Fruit fly (Drosophila melanogaster) whole organism, embryonic: ENCODE measurements around the gene CG32040.

Source experiments
- Atf3 ChIP-seq: fragments of 200-800 bp; sonication (Bioruptor generic); optimal IDR thresholded peaks from 3 replicates; lab custom pipeline; 2016; ENCODE audit warnings: missing biosample characterization, missing genetic modification characterization
- Blimp-1 ChIP-seq: fragments of 200-800 bp; sonication (Bioruptor generic); optimal IDR thresholded peaks from 3 replicates; lab custom pipeline; 2018; ENCODE audit warnings: missing biosample characterization, missing genetic modification characterization, mild to moderate bottlenecking, moderate library complexity, missing genetic modification reagents
- CG10267 ChIP-seq: fragments of 200-800 bp; sonication (Bioruptor generic); optimal IDR thresholded peaks from 2 replicates; lab custom pipeline; 2018; ENCODE audit warnings: missing biosample characterization, mild to moderate bottlenecking, missing genetic modification characterization, moderate library complexity
- CG10431 ChIP-seq: fragments of 200-800 bp; sonication (Bioruptor generic); optimal IDR thresholded peaks from 3 replicates; lab custom pipeline; 2018; ENCODE audit warnings: missing biosample characterization, mild to moderate bottlenecking, missing genetic modification characterization
- CG1233 ChIP-seq: fragments of 200-800 bp; sonication (Bioruptor generic); optimal IDR thresholded peaks from 4 replicates; lab custom pipeline; 2018; ENCODE audit warnings: missing biosample characterization, mild to moderate bottlenecking, missing genetic modification characterization
- CG13894 ChIP-seq: fragments of 200-800 bp; sonication (Bioruptor generic); optimal IDR thresholded peaks from 3 replicates; lab custom pipeline; 2018; ENCODE audit warnings: missing biosample characterization, mild to moderate bottlenecking, missing genetic modification characterization, moderate library complexity
- CG14710 ChIP-seq: fragments of 200-800 bp; sonication (Bioruptor generic); optimal IDR thresholded peaks from 3 replicates; lab custom pipeline; 2019; ENCODE audit warnings: missing biosample characterization, mild to moderate bottlenecking, missing genetic modification characterization, moderate library complexity
- CG15011 ChIP-seq: fragments of 200-800 bp; sonication (Bioruptor generic); optimal IDR thresholded peaks from 3 replicates; lab custom pipeline; 2018; ENCODE audit warnings: missing biosample characterization, mild to moderate bottlenecking, missing genetic modification characterization
- CG15514 ChIP-seq: fragments of 200-800 bp; sonication (Bioruptor generic); optimal IDR thresholded peaks from 3 replicates; lab custom pipeline; 2017; ENCODE audit warnings: missing biosample characterization, missing genetic modification characterization, mild to moderate bottlenecking, moderate library complexity, missing genetic modification reagents
- CG18476 ChIP-seq: fragments of 200-800 bp; sonication (Bioruptor generic); optimal IDR thresholded peaks from 2 replicates; lab custom pipeline; 2016; ENCODE audit warnings: missing biosample characterization, mild to moderate bottlenecking, missing genetic modification characterization
- CG18764 ChIP-seq: fragments of 200-800 bp; sonication (Bioruptor generic); optimal IDR thresholded peaks from 3 replicates; lab custom pipeline; 2016; ENCODE audit warnings: missing biosample characterization, missing genetic modification characterization
- CG31365 ChIP-seq: fragments of 200-800 bp; sonication (Bioruptor generic); optimal IDR thresholded peaks from 2 replicates; lab custom pipeline; 2018; ENCODE audit warnings: missing biosample characterization, mild to moderate bottlenecking, missing genetic modification characterization
- CG32772 ChIP-seq: fragments of 200-800 bp; sonication (Bioruptor generic); IDR thresholded peaks from 2 replicates; pipeline ENCODE4 v1.3.6; 2022; ENCODE audit warnings: missing biosample characterization, missing genetic modification characterization
- CG7372 ChIP-seq: fragments of 200-800 bp; sonication (Bioruptor generic); IDR thresholded peaks from 2 replicates; pipeline ENCODE4 v1.3.6; 2022; ENCODE audit warnings: missing biosample characterization, missing genetic modification characterization
- Chrac-16 ChIP-seq: fragments of 200-800 bp; sonication (Bioruptor generic); optimal IDR thresholded peaks from 3 replicates; lab custom pipeline; 2016; ENCODE audit warnings: missing biosample characterization, missing genetic modification characterization
- Deaf1 ChIP-seq: fragments of 200-800 bp; optimal IDR thresholded peaks from 3 replicates; lab custom pipeline; 2019; ENCODE audit warnings: missing biosample characterization, mild to moderate bottlenecking, missing genetic modification characterization, moderate library complexity
- Doc3 ChIP-seq: fragments of 200-800 bp; sonication (Bioruptor generic); IDR thresholded peaks from 3 replicates; pipeline ENCODE4 v1.3.6; 2022; ENCODE audit warnings: missing biosample characterization, missing genetic modification characterization; ENCODE audit not compliant: partially characterized antibody
- Dref ChIP-seq: fragments of 200-800 bp; sonication (Bioruptor generic); IDR thresholded peaks from 2 replicates; pipeline ENCODE4 v1.3.6; 2022; ENCODE audit warnings: missing biosample characterization, missing genetic modification characterization
- Elba2 ChIP-seq: fragments of 200-800 bp; sonication (Bioruptor generic); optimal IDR thresholded peaks from 3 replicates; lab custom pipeline; 2016; ENCODE audit warnings: missing biosample characterization, missing genetic modification characterization
- H15 ChIP-seq: fragments of 200-800 bp; sonication (Bioruptor generic); IDR thresholded peaks from 3 replicates; pipeline ENCODE4 v1.3.6; 2022; ENCODE audit warnings: missing biosample characterization, missing genetic modification characterization
- HmgZ ChIP-seq: fragments of 200-800 bp; sonication (Bioruptor generic); optimal IDR thresholded peaks from 2 replicates; lab custom pipeline; 2018; ENCODE audit warnings: missing biosample characterization, mild to moderate bottlenecking, missing genetic modification characterization
- Hmr ChIP-seq: fragments of 200-800 bp; sonication (Bioruptor generic); optimal IDR thresholded peaks from 3 replicates; lab custom pipeline; 2017; ENCODE audit warnings: mild to moderate bottlenecking, missing biosample characterization, missing genetic modification reagents, missing genetic modification characterization
- Lim3 ChIP-seq: fragments of 200-800 bp; sonication (Bioruptor generic); IDR thresholded peaks from 2 replicates; pipeline ENCODE4 v1.3.6; 2022; ENCODE audit warnings: missing biosample characterization, missing genetic modification characterization
- Meics ChIP-seq: fragments of 200-800 bp; sonication (Bioruptor generic); optimal IDR thresholded peaks from 2 replicates; lab custom pipeline; 2017; ENCODE audit warnings: missing biosample characterization, mild to moderate bottlenecking, missing genetic modification characterization
- NC2β ChIP-seq: fragments of 200-800 bp; sonication (Bioruptor generic); optimal IDR thresholded peaks from 2 replicates; lab custom pipeline; 2016; ENCODE audit warnings: missing biosample characterization, missing genetic modification characterization
- Ptx1 ChIP-seq: fragments of 200-800 bp; sonication (Bioruptor generic); IDR thresholded peaks from 2 replicates; pipeline ENCODE4 v1.3.6; 2022; ENCODE audit warnings: missing biosample characterization, missing genetic modification characterization
- TFAM ChIP-seq: fragments of 200-800 bp; sonication (Bioruptor generic); optimal IDR thresholded peaks from 2 replicates; lab custom pipeline; 2017; ENCODE audit warnings: missing biosample characterization, missing genetic modification characterization, inconsistent platforms
- Trl ChIP-seq, 3 experiments: fragments of >200 bp in 2 of 3; fragments of 200-800 bp in 1 of 3; sonication (Bioruptor generic) in 1 of 3; optimal IDR thresholded peaks; 2 replicates in 1 of 3; 3 replicates in 2 of 3; lab custom pipeline; 2016 to 2017; ENCODE audit warnings: missing biosample characterization in 1 of 3, missing genetic modification characterization in 1 of 3
- YL-1 ChIP-seq: fragments of 200-800 bp; sonication (Bioruptor generic); optimal IDR thresholded peaks from 3 replicates; lab custom pipeline; 2017; ENCODE audit warnings: missing biosample characterization, mild to moderate bottlenecking, missing genetic modification characterization
- ato ChIP-seq: fragments of 200-800 bp; sonication (Bioruptor generic); IDR thresholded peaks from 2 replicates; pipeline ENCODE4 v1.3.6; 2022; ENCODE audit warnings: missing biosample characterization, missing genetic modification characterization; ENCODE audit not compliant: partially characterized antibody
- exex ChIP-seq: fragments of 200-800 bp; sonication (Bioruptor generic); optimal IDR thresholded peaks from 4 replicates; lab custom pipeline; 2018; ENCODE audit warnings: missing biosample characterization, mild to moderate bottlenecking, missing genetic modification characterization, moderate library complexity
- fd96Cb ChIP-seq: fragments of 200-800 bp; sonication (Bioruptor generic); optimal IDR thresholded peaks from 2 replicates; lab custom pipeline; 2018; ENCODE audit warnings: missing biosample characterization, mild to moderate bottlenecking, missing genetic modification characterization, moderate library complexity
- grau ChIP-seq: fragments of 200-800 bp; optimal IDR thresholded peaks from 3 replicates; lab custom pipeline; 2019; ENCODE audit warnings: missing biosample characterization, mild to moderate bottlenecking, missing genetic modification characterization, moderate library complexity
- knrl ChIP-seq: fragments of 200-800 bp; sonication (Bioruptor generic); IDR thresholded peaks from 3 replicates; pipeline ENCODE4 v1.3.6; 2022; ENCODE audit warnings: missing biosample characterization, missing genetic modification characterization; ENCODE audit not compliant: partially characterized antibody
- lola ChIP-seq, 3 experiments: fragments of >200 bp in 2 of 3; fragments of 200-800 bp in 1 of 3; sonication (Bioruptor generic) in 1 of 3; optimal IDR thresholded peaks; 2 replicates each; lab custom pipeline; 2017 to 2019; ENCODE audit warnings: missing biosample characterization in 3 of 3, missing genetic modification characterization in 3 of 3, mild to moderate bottlenecking in 1 of 3, moderate library complexity in 1 of 3
- odd ChIP-seq: fragments of 200-800 bp; sonication (Bioruptor generic); optimal IDR thresholded peaks from 2 replicates; lab custom pipeline; 2017; ENCODE audit warnings: missing biosample characterization, mild to moderate bottlenecking, missing genetic modification characterization
- pan ChIP-seq, 4 experiments: fragments of >200 bp in 3 of 4; fragments of 200-800 bp in 1 of 4; sonication (Bioruptor generic) in 1 of 4; optimal IDR thresholded peaks in 3 of 4; IDR thresholded peaks in 1 of 4; 2 replicates each; pipeline versions ENCODE4 v1.3.6 to Lab custom; 2017 to 2022; ENCODE audit warnings: missing biosample characterization in 2 of 4, missing genetic modification characterization in 2 of 4, mixed read lengths in 1 of 4
- pros ChIP-seq: fragments of 200-800 bp; sonication (Bioruptor generic); optimal IDR thresholded peaks from 3 replicates; lab custom pipeline; 2019; ENCODE audit warnings: missing biosample characterization, mild to moderate bottlenecking, missing genetic modification characterization, moderate library complexity
- ro ChIP-seq: fragments of 200-800 bp; sonication (Bioruptor generic); IDR thresholded peaks from 2 replicates; pipeline ENCODE4 v1.3.6; 2022; ENCODE audit warnings: missing biosample characterization, missing genetic modification characterization
- row ChIP-seq: fragments of 200-800 bp; sonication (Bioruptor generic); IDR thresholded peaks from 3 replicates; pipeline ENCODE4 v1.3.6; 2022; ENCODE audit warnings: missing biosample characterization, missing genetic modification characterization
- run ChIP-seq: fragments of 200-800 bp; sonication (Bioruptor generic); optimal IDR thresholded peaks from 3 replicates; lab custom pipeline; 2018; ENCODE audit warnings: missing biosample characterization, mild to moderate bottlenecking, missing genetic modification characterization
- seq ChIP-seq: fragments of 200-800 bp; sonication (Bioruptor generic); IDR thresholded peaks from 2 replicates; pipeline ENCODE4 v1.3.6; 2022; ENCODE audit warnings: missing biosample characterization, missing genetic modification characterization
- sim ChIP-seq: fragments of 200-800 bp; sonication (Bioruptor generic); IDR thresholded peaks from 2 replicates; pipeline ENCODE4 v1.3.6; 2022; ENCODE audit warnings: missing biosample characterization, missing genetic modification characterization
- sisA ChIP-seq: fragments of 200-800 bp; sonication (Bioruptor generic); IDR thresholded peaks from 2 replicates; pipeline ENCODE4 v1.3.6; 2022; ENCODE audit warnings: missing biosample characterization, missing genetic modification characterization
- sqz ChIP-seq: fragments of 200-800 bp; sonication (Bioruptor generic); optimal IDR thresholded peaks from 3 replicates; lab custom pipeline; 2018; ENCODE audit warnings: missing biosample characterization, mild to moderate bottlenecking, missing genetic modification characterization
- trem ChIP-seq: fragments of 200-800 bp; optimal IDR thresholded peaks from 3 replicates; lab custom pipeline; 2019; ENCODE audit warnings: missing biosample characterization, mild to moderate bottlenecking, missing genetic modification characterization, moderate library complexity
- unc-4 ChIP-seq: fragments of 200-800 bp; sonication (Bioruptor generic); IDR thresholded peaks from 2 replicates; pipeline ENCODE4 v1.3.6; 2022; ENCODE audit warnings: missing biosample characterization, missing genetic modification characterization; ENCODE audit not compliant: partially characterized antibody
- vfl ChIP-seq: fragments of 200-800 bp; sonication (Bioruptor generic); optimal IDR thresholded peaks from 2 replicates; lab custom pipeline; 2016; ENCODE audit warnings: missing biosample characterization, missing genetic modification characterization
- zen2 ChIP-seq: fragments of 200-800 bp; sonication (Bioruptor generic); IDR thresholded peaks from 3 replicates; pipeline ENCODE4 v1.3.6; 2022; ENCODE audit warnings: missing biosample characterization, missing genetic modification characterization; ENCODE audit not compliant: partially characterized antibody

The CG32040 gene

DNA sequence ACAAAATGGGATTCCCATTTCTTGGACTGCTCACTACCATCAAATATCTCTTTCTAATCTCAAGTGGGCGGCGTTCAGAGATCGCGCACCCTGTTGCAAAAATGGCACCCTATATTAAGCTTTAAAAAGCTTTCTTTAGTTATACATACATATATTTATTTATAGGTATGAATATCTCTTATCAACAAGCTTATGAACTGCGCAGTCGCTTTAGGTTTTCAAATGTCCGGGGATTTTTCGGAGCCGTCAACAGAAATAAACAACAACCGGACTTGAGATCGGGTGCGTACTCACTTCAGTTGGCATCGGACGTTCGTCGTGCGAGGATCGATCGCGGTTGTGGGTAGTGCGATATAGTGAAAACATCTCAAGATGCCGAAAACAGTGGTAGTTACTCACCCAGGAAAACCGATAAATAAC, 4.5 kb upstream of the CG32040 start, which contains the start of gene PGRP-LF (continued):
- TF ChIP-seq Elba2 (GFP tag; lab: Kevin White, UChicago) = no peak
- TF ChIP-seq Trl (optimal IDR thresholded peaks at IDR 0.05; lab: Kevin White, UChicago) = no peak
- no peak for TF ChIP-seq Trl (GFP tag; optimal IDR thresholded peaks at IDR 0.05; lab: Kevin White, UChicago)
- peak; percentile 10 for TF ChIP-seq YL-1
- TF ChIP-seq Chrac-16 (GFP tag; lab: Kevin White, UChicago) = no peak
- no peak for TF ChIP-seq CG18764 (GFP tag; lab: Kevin White, UChicago)
- no peak for TF ChIP-seq sim (GFP tag; lab: Robert Waterston, UW)
- TF ChIP-seq CG31365 (tag; lab: Kevin White, UChicago) = no peak
- no peak for TF ChIP-seq TFAM
- no peak for TF ChIP-seq unc-4
- TF ChIP-seq NC2β (GFP tag; lab: Kevin White, UChicago) = no peak
- TF ChIP-seq fd96Cb (tag; lab: Kevin White, UChicago) = no peak
- TF ChIP-seq vfl (GFP tag; lab: Kevin White, UChicago) = no peak
- TF ChIP-seq CG10431 (GFP tag; lab: Kevin White, UChicago) = no peak
- TF ChIP-seq sqz (GFP tag; lab: Kevin White, UChicago) = no peak
- TF ChIP-seq grau (tag; lab: Kevin White, UChicago) = peak; percentile 30
- no peak for TF ChIP-seq Ptx1
- TF ChIP-seq Blimp-1 (GFP tag; lab: Kevin White, UChicago) = no peak
- TF ChIP-seq ro (GFP tag; lab: Robert Waterston, UW) = no peak
- no peak for TF ChIP-seq run
- TF ChIP-seq Hmr (GFP tag; lab: Kevin White, UChicago) = peak; percentile 33
- no peak for TF ChIP-seq Dref (GFP tag; lab: Robert Waterston, UW)
- peak; percentile 39; the same call in 1 of the 3 replicates for TF ChIP-seq row
- TF ChIP-seq H15 (GFP tag; lab: Robert Waterston, UW) = no peak
- peak; percentile 58 for TF ChIP-seq pros (GFP tag; lab: Kevin White, UChicago)
- TF ChIP-seq sisA (GFP tag; lab: Robert Waterston, UW) = no peak
- peak; percentile 6 for TF ChIP-seq odd (GFP tag; lab: Kevin White, UChicago)
- no peak for TF ChIP-seq CG15011
- peak; percentile 63 for TF ChIP-seq HmgZ
- peak; percentile 91 for TF ChIP-seq Deaf1
- no peak for TF ChIP-seq knrl (GFP tag; lab: Robert Waterston, UW)
- TF ChIP-seq CG14710 (tag; lab: Kevin White, UChicago) = no peak
- TF ChIP-seq CG15514 (GFP tag; lab: Kevin White, UChicago) = peak; percentile 25
- TF ChIP-seq pan (optimal IDR thresholded peaks at IDR 0.05; lab: Kevin White, UChicago) = no peak
- peak in 1 of 2 experiments; percentile 5 for TF ChIP-seq pan (GFP tag; optimal IDR thresholded peaks at IDR 0.05 in 1 of 2, IDR thresholded peaks at IDR 0.05 in 1 of 2)
- TF ChIP-seq CG32772 (GFP tag; lab: Robert Waterston, UW) = no peak
- no peak for TF ChIP-seq CG1233
- peak; percentile 82 for TF ChIP-seq CG13894 (tag; lab: Kevin White, UChicago)
- TF ChIP-seq trem (tag; lab: Kevin White, UChicago) = no peak
- no peak for TF ChIP-seq CG7372 (GFP tag; lab: Robert Waterston, UW)
- TF ChIP-seq CG10267 = no peak
- TF ChIP-seq zen2 (GFP tag; lab: Robert Waterston, UW) = peak; percentile 37; the same call in 1 of the 3 replicates
- no peak for TF ChIP-seq lola (GFP tag; optimal IDR thresholded peaks at IDR 0.05; lab: Kevin White, UChicago)
- no peak for TF ChIP-seq Atf3
- TF ChIP-seq Lim3 (GFP tag; lab: Robert Waterston, UW) = no peak
- TF ChIP-seq exex (tag; lab: Kevin White, UChicago) = peak; percentile 2
- TF ChIP-seq Meics (GFP tag; lab: Kevin White, UChicago) = peak; percentile 11
- no peak for TF ChIP-seq Doc3 (GFP tag; lab: Robert Waterston, UW)
- TF ChIP-seq CG18476 (GFP tag; lab: Kevin White, UChicago) = no peak
- no peak for TF ChIP-seq seq
- TF ChIP-seq ato (GFP tag; lab: Robert Waterston, UW) = no peak
